Fruit fly (Drosophila melanogaster): ENCODE results near the gene FarO.

Gene FarO

DNA sequence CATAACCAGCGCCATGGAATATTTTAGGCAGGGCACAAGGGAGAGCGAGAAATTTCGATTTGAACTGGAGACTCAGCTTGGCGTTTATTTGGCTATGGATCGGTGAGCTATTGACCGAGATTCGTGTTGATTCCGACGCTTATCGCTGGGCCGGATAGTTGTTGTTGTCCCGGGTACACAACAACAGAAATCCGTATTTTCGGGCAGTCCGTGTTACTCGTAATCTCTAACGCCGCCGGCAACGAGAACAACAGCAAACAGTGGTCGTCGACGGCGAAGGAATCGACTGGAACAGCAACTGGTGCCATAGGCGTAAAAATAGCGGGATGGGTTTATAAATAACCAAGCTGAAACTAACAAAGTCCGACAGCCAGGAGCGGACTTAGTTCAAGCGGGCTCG is 11.8 kb downstream of the FarO start:
- TF ChIP-seq ttk (optimal IDR thresholded peaks at IDR 0.05) (no peak), psq (optimal IDR thresholded peaks at IDR 0.05) (no peak), insv (optimal IDR thresholded peaks at IDR 0.05) (no peak), h (optimal IDR thresholded peaks at IDR 0.05) (no peak), Myc (optimal IDR thresholded peaks at IDR 0.05) (no peak), Sin3A (optimal IDR thresholded peaks at IDR 0.05) (no peak)

DNA sequence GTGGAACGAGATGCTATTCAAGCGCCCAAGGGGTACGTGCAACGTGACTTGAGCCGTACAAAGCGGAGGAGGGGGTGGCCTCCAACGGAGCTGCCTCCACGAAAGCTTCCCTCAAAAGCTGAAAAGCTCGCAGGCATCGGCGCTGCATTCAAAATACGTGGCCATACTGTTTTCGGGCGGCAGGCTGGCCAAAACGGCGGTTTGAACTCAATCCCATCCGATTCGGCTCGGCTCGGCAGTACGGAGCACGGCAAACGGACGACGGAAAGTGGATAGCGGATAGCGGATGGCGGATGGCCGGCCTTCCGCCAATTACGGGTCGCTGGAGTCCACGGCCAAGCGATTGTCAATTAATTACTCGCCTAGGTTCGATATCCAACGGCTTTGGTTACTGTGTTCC is 14.8 kb downstream of the FarO start, which contains the start of gene Mct1:
TSS of gene Mct1 (plus strand) at position 301 of the 400 bp plus-strand sequence.
- TF ChIP-seq insv (optimal IDR thresholded peaks at IDR 0.05) = no peak
- TF ChIP-seq psq (optimal IDR thresholded peaks at IDR 0.05) = no peak
- no peak for TF ChIP-seq ttk (optimal IDR thresholded peaks at IDR 0.05)
- no peak for TF ChIP-seq h (optimal IDR thresholded peaks at IDR 0.05)
- no peak for TF ChIP-seq Myc (optimal IDR thresholded peaks at IDR 0.05)
- TF ChIP-seq Sin3A (optimal IDR thresholded peaks at IDR 0.05) = no peak

DNA sequence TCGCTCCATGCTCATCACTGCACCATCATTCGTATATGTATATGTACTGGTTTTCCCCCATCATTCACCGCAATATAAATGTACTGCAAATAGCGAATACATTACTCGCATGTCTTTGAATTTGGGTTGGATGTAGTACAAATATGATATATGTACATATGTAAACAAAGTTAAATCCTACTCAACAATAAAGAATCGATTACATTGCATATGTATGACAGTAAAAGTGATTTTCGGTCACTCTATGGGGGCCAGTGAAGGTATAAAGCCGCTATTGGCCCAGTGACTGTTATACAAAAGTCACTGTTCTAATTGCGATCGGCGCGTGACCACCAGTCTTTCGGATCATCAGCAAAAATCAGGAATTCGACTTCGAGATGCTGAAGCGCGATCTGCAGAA is 16.1 kb downstream of the FarO start, which contains the start of gene CG3457:
TSS of gene CG3457 (plus strand) at position 301 of the 400 bp plus-strand sequence.
- no peak for TF ChIP-seq Myc (optimal IDR thresholded peaks at IDR 0.05)
- no peak for TF ChIP-seq insv (optimal IDR thresholded peaks at IDR 0.05)
- TF ChIP-seq ttk (optimal IDR thresholded peaks at IDR 0.05) = no peak
- TF ChIP-seq h (optimal IDR thresholded peaks at IDR 0.05) = no peak
- TF ChIP-seq Sin3A (optimal IDR thresholded peaks at IDR 0.05) = no peak
- no peak for TF ChIP-seq psq (optimal IDR thresholded peaks at IDR 0.05)

DNA sequence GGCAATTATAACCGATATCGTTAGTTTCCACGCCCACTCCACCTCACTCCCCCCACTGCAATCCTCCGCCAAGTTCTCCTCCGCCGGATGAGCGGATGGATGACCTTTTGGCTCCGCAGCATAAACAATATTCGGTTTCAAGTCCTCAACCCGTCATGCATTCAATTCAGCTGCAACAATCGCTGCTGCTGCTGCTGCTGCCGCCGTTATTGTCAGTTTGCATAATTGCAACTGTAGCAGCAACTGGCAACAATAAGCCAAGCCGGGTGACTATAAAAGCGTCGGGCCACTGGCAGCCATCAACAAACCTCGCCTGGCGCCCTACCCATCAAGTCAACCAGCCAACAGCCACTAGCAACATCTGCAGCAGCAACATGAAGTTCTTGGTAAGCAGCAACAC is 17.1 kb downstream of the FarO start, which contains the start of gene CG17777:
TSS of gene CG17777 (plus strand) at position 301 of the 400 bp plus-strand sequence.
- no peak for TF ChIP-seq ttk (optimal IDR thresholded peaks at IDR 0.05)
- TF ChIP-seq Myc (optimal IDR thresholded peaks at IDR 0.05) = no peak
- no peak for TF ChIP-seq Sin3A (optimal IDR thresholded peaks at IDR 0.05)
- no peak for TF ChIP-seq psq (optimal IDR thresholded peaks at IDR 0.05)
- TF ChIP-seq insv (optimal IDR thresholded peaks at IDR 0.05) = no peak
- TF ChIP-seq h (optimal IDR thresholded peaks at IDR 0.05) = no peak

DNA sequence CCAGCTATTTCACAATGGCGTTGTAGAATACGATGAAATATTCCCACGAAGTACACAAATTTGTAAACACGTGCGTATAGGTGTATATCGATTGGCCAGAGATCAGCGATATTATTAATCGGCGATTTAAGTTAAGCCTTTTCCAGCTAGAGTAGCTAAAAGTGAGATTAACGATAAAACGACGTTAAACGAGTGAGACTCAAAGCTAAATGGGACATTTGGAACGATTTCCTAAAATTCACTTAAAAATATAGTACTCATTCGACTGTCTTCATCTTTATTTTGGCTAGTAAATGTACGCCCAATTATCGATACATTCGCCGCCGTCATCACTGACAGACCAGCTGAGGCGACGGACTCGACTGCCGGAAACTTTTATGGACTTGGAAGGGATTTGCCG is 19.1 kb downstream of the FarO start, which contains the start of the genes Nmd3 and CG17776:
TSS of gene Nmd3 (minus strand) at position 106 of the 400 bp plus-strand sequence.
TSS of gene CG17776 (plus strand) at position 163 of the 400 bp plus-strand sequence.
- TF ChIP-seq psq (optimal IDR thresholded peaks at IDR 0.05) (no peak), ttk (optimal IDR thresholded peaks at IDR 0.05) (no peak), insv (optimal IDR thresholded peaks at IDR 0.05) (no peak), Myc (optimal IDR thresholded peaks at IDR 0.05) (no peak), Sin3A (optimal IDR thresholded peaks at IDR 0.05) (no peak), h (optimal IDR thresholded peaks at IDR 0.05) (no peak)

DNA sequence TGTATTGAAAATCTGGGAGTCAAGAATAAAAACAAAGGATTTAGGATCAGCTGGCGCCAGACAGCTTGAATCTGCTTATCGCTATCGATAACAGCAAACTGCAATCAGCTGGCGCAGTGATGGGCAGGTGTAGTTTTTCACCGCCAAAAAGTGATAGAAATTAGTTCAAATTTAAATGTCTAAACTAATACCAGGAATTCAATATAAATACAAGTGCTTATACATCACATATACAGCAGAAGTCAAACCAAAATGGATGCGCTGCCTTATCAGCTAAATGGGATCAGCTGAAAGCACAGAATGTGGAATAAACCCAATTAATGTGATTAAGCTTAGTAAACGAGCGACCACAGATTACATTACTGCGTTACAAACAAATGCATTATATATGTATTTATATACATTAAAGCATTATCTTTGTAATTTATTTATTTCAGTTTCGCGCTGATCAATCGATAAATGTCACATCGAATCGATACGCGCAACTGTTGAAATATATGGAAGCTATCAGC is 22.9 kb downstream of the FarO start, which contains the start of gene pn:
TSS of gene pn (plus strand) at position 462 of the 512 bp plus-strand sequence.
- no peak for TF ChIP-seq ttk (optimal IDR thresholded peaks at IDR 0.05)
- TF ChIP-seq Myc (optimal IDR thresholded peaks at IDR 0.05) = no peak
- TF ChIP-seq insv (optimal IDR thresholded peaks at IDR 0.05) = no peak
- TF ChIP-seq h (optimal IDR thresholded peaks at IDR 0.05) = no peak
- TF ChIP-seq Sin3A (optimal IDR thresholded peaks at IDR 0.05) = no peak
- TF ChIP-seq psq (optimal IDR thresholded peaks at IDR 0.05) = no peak

DNA sequence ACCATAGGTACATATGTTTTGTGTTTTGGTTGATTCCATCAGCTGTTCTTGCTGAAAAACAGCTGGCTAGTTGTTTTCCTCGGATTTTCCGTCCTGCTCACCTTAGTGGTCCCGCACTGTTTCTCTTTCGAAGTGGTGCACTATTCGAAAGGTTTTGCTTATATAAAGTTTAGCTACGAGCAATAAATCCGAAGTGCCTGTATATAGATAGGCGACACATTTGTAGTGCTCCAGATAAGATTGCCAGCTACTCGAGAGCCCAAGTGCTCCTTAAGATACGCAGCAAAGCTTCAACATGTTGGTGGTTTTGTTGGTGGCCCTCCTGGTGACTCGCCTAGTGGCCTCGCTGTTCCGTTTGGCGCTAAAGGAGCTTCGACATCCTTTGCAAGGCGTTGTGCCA is 24.9 kb downstream of the FarO start, which contains the start of gene Cyp4ae1:
TSS of gene Cyp4ae1 (plus strand) at position 206 of the 400 bp plus-strand sequence.
- no peak for TF ChIP-seq psq (optimal IDR thresholded peaks at IDR 0.05)
- no peak for TF ChIP-seq insv (optimal IDR thresholded peaks at IDR 0.05)
- TF ChIP-seq Sin3A (optimal IDR thresholded peaks at IDR 0.05) = no peak
- TF ChIP-seq h (optimal IDR thresholded peaks at IDR 0.05) = no peak
- no peak for TF ChIP-seq Myc (optimal IDR thresholded peaks at IDR 0.05)
- no peak for TF ChIP-seq ttk (optimal IDR thresholded peaks at IDR 0.05)

DNA sequence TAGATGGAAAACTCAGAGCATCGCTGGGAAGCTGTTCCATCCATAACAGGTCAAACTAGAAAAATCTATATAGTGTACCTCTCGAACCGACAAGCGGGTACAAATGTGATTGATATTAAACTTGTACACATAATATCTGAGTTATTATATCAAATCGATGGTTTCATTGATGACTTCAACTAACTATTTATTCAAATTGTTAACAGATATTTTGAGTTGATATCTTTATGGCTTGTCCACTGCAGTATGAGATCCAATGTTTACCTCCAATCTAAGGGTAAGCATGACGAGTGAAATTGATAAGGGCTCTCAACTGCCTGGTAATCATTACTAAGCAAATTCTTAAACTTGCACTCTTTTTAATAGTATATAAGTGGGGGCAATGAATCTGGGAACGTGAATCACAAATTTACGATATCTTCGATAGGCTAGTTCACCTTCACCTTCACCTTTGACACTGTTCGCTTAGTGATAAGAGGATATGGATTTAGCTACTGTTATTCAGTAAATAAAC is 27.7 kb downstream of the FarO start, which contains the start of gene Cyp4d2:
TSS of gene Cyp4d2 (plus strand) at position 51 of the 514 bp plus-strand sequence.
- TF ChIP-seq Myc (optimal IDR thresholded peaks at IDR 0.05) (no peak), h (optimal IDR thresholded peaks at IDR 0.05) (no peak), ttk (optimal IDR thresholded peaks at IDR 0.05) (no peak), insv (optimal IDR thresholded peaks at IDR 0.05) (no peak), psq (optimal IDR thresholded peaks at IDR 0.05) (no peak), Sin3A (optimal IDR thresholded peaks at IDR 0.05) (no peak)

DNA sequence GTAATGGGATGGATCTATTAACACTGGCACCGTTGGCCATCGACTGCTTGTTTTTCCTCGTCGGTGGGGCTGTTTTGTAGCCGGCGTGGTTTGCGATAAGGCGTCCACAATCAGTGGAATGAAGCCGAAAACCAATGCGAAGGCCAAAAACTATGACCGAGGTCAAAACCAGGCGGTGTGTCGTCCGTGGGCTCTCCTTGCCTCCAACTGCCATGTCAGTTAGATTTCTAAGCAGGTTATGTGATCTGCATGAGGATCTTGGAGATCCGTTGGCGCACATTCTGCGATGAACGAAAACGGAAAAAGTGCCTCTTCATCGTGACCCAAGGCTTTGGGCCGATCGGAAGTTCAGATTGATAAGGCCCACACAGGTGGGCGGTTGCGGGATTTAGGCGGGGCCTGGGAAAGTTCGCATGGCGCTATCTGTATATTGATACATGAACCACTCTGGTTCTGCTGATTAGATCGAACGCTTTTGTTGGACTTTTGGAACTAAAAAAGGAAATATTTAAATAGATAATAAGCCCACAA is 28.3 kb downstream of the FarO start, which contains the start of gene Cyp4d14:
TSS of gene Cyp4d14 (minus strand) at position 51 of the 531 bp plus-strand sequence.
- no peak for TF ChIP-seq Sin3A (optimal IDR thresholded peaks at IDR 0.05)
- TF ChIP-seq ttk (optimal IDR thresholded peaks at IDR 0.05) = no peak
- no peak for TF ChIP-seq Myc (optimal IDR thresholded peaks at IDR 0.05)
- TF ChIP-seq h (optimal IDR thresholded peaks at IDR 0.05) = no peak

DNA sequence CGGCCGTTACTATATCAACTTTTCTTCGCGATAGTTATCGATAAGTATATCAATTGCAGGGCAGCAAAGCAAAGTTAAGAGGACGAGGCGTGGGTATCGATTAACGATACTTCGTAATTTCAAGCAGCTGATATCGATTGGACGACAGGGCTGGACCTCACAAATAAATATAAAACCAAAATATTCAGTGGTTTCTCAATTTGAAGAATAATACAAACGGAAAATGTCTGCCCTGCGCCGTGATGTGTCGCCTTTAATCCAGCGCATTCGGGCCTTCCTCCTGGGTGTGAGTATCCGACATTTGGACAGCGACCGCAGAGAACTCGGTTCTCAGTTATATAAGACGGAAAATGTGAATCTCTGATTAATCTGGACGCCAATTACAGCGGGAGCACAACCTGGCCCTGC is 31.2 kb downstream of the FarO start, which contains the start of gene ND-B14.5A:
TSS of gene ND-B14.5A (plus strand) at position 107 of the 408 bp plus-strand sequence.
- TF ChIP-seq Sin3A (optimal IDR thresholded peaks at IDR 0.05) (no peak), insv (optimal IDR thresholded peaks at IDR 0.05) (no peak), h (optimal IDR thresholded peaks at IDR 0.05) (no peak), psq (optimal IDR thresholded peaks at IDR 0.05) (no peak), ttk (optimal IDR thresholded peaks at IDR 0.05) (no peak), Myc (optimal IDR thresholded peaks at IDR 0.05) (no peak)

DNA sequence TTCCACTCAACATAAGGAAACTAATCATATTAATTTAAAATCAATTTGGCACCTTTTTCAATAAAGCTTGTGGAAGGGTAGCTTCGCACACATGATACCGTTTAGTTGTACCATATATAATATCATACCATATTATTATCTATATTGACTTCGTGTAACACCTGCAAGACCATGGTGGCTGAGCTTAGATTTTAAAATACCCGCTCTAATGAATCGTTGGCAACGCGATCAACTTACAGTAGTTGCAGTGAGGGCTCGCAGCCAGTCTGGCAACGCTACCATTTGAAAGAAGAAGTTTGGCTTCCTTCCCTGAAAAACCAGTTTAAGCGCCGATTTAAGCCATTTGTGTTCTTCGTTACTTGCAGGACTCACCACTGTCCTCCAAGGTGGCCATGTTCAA is 33.2 kb downstream of the FarO start:
- TF ChIP-seq psq (optimal IDR thresholded peaks at IDR 0.05) = no peak
- TF ChIP-seq Sin3A (optimal IDR thresholded peaks at IDR 0.05) = no peak
- TF ChIP-seq Myc (optimal IDR thresholded peaks at IDR 0.05) = no peak
- TF ChIP-seq ttk (optimal IDR thresholded peaks at IDR 0.05) = no peak
- no peak for TF ChIP-seq h (optimal IDR thresholded peaks at IDR 0.05)
- TF ChIP-seq insv (optimal IDR thresholded peaks at IDR 0.05) = no peak

Measured in Kc167 (cell line).